Comparison of ENCODE assay signal across 1 fruit fly cellular context in the genomic region with DNA sequence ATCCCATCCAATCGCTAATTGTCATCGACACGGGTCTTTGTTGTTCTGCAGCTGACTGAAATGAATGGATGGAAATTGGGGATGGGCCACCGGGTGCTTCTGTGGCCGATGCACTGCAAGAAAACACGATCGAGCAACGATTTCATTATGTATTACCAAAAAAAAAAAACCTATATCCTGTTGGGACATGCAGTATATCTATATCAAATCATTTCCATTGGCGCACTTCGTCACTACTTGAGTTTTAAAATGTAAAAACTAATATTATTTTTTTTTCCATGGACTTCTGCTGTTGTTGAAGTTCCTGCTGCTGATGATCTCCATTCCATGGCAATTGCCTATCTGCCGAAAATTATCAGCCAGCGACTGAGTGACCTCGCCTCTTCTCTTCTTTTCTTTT.
TF ChIP-seq lines count a peak whose summit lies in the region.

No protein-coding gene starts in this region.

TF ChIP-seq in whole organism, embryonic, 481 proteins besides CTCF, POLR2A, EP300 and RAD21 (continued from another document and continues in another):
- TF ChIP-seq HLH4C (GFP tag; IDR thresholded peaks at IDR 0.05; lab: Robert Waterston, UW; ENCODE audit: partially characterized antibody), result no peak
- no peak for TF ChIP-seq CG6683 (GFP tag; optimal IDR thresholded peaks at IDR 0.05; lab: Kevin White, UChicago)
- no peak for TF ChIP-seq crol (GFP tag; IDR thresholded peaks at IDR 0.05; lab: Robert Waterston, UW)
- peak; percentile 56 for TF ChIP-seq CG10209 (GFP tag; optimal IDR thresholded peaks at IDR 0.05; lab: Kevin White, UChicago)
- TF ChIP-seq ab (GFP tag; optimal IDR thresholded peaks at IDR 0.05; lab: Kevin White, UChicago), result no peak
- no peak for TF ChIP-seq CG6813 (GFP tag; optimal IDR thresholded peaks at IDR 0.05; lab: Kevin White, UChicago)
- TF ChIP-seq CG6765 (GFP tag; optimal IDR thresholded peaks at IDR 0.05; lab: Kevin White, UChicago), result no peak
- peak; percentile 52 for TF ChIP-seq CG3407 (GFP tag; optimal IDR thresholded peaks at IDR 0.05; lab: Kevin White, UChicago)
- peak; percentile 39 to 49 for TF ChIP-seq Pdp1 (GFP tag; optimal IDR thresholded peaks at IDR 0.05; lab: Kevin White, UChicago)
- TF ChIP-seq CG10462 (GFP tag; optimal IDR thresholded peaks at IDR 0.05; lab: Kevin White, UChicago), result no peak
- TF ChIP-seq tup (GFP tag; optimal IDR thresholded peaks at IDR 0.05; lab: Kevin White, UChicago), result no peak
- peak; percentile 63 to 66 for TF ChIP-seq chif (GFP tag; optimal IDR thresholded peaks at IDR 0.05; lab: Kevin White, UChicago)
- TF ChIP-seq da (GFP tag; optimal IDR thresholded peaks at IDR 0.05; lab: Kevin White, UChicago), result no peak
- peak; percentile 41 for TF ChIP-seq CG14710 (tag; optimal IDR thresholded peaks at IDR 0.05; lab: Kevin White, UChicago)
- 0 out of 3 replicates have a peak, but pooled peaks have one; percentile 26 for TF ChIP-seq sr (GFP tag; IDR thresholded peaks at IDR 0.05; lab: Robert Waterston, UW)
- no peak for TF ChIP-seq Nf-YC (tag; optimal IDR thresholded peaks at IDR 0.05; lab: Kevin White, UChicago)
- peak; percentile 23 for TF ChIP-seq kay (GFP tag; optimal IDR thresholded peaks at IDR 0.05; lab: Kevin White, UChicago)
- peak; percentile 68 for TF ChIP-seq ATbp (GFP tag; optimal IDR thresholded peaks at IDR 0.05; lab: Kevin White, UChicago)
- TF ChIP-seq ato (GFP tag; IDR thresholded peaks at IDR 0.05; lab: Robert Waterston, UW; ENCODE audit: partially characterized antibody), result no peak
- no peak for TF ChIP-seq ham (GFP tag; IDR thresholded peaks at IDR 0.05; lab: Robert Waterston, UW)
- TF ChIP-seq CG13775 (GFP tag; optimal IDR thresholded peaks at IDR 0.05; lab: Kevin White, UChicago), result peak; percentile 18
- TF ChIP-seq CG11695 (GFP tag; IDR thresholded peaks at IDR 0.05; lab: Robert Waterston, UW), result peak; percentile 65; the same call in 2 of the 3 replicates
- TF ChIP-seq so (GFP tag; IDR thresholded peaks at IDR 0.05; lab: Robert Waterston, UW), result peak; percentile 76; the same call in 2 of the 3 replicates
- TF ChIP-seq ac (GFP tag; optimal IDR thresholded peaks at IDR 0.05; lab: Kevin White, UChicago), result no peak
- TF ChIP-seq Tbp (GFP tag; optimal IDR thresholded peaks at IDR 0.05; lab: Kevin White, UChicago), result no peak
- TF ChIP-seq CG9609 (GFP tag; optimal IDR thresholded peaks at IDR 0.05; lab: Kevin White, UChicago), result no peak
- TF ChIP-seq sd (tag; optimal IDR thresholded peaks at IDR 0.05; lab: Kevin White, UChicago), result no peak
- TF ChIP-seq br (optimal IDR thresholded peaks at IDR 0.05; lab: Kevin White, UChicago), result no peak
- peak; percentile 54 for TF ChIP-seq Oli (tag; optimal IDR thresholded peaks at IDR 0.05; lab: Kevin White, UChicago)
- TF ChIP-seq Fer1 (GFP tag; optimal IDR thresholded peaks at IDR 0.05; lab: Kevin White, UChicago), result no peak
- no peak for TF ChIP-seq Scr (GFP tag; IDR thresholded peaks at IDR 0.05; lab: Robert Waterston, UW; ENCODE audit: partially characterized antibody)
- TF ChIP-seq CG2889 (GFP tag; IDR thresholded peaks at IDR 0.05; lab: Robert Waterston, UW), result no peak
- TF ChIP-seq ara (GFP tag; IDR thresholded peaks at IDR 0.05; lab: Robert Waterston, UW), result peak; percentile 86
- peak; percentile 35; the same call in 1 of the 2 replicates for TF ChIP-seq NFAT (GFP tag; IDR thresholded peaks at IDR 0.05; lab: Robert Waterston, UW)
- peak; percentile 6 for TF ChIP-seq CG18764 (GFP tag; optimal IDR thresholded peaks at IDR 0.05; lab: Kevin White, UChicago)
- peak; percentile 94 for TF ChIP-seq Ets65A (GFP tag; lab: Kevin White, UChicago)
- peak; percentile 16 for TF ChIP-seq CG12236 (GFP tag; optimal IDR thresholded peaks at IDR 0.05; lab: Kevin White, UChicago)
- peak; percentile 65; the same call in 2 of the 3 replicates for TF ChIP-seq Optix (GFP tag; IDR thresholded peaks at IDR 0.05; lab: Robert Waterston, UW)
- no peak for TF ChIP-seq ash1 (GFP tag; optimal IDR thresholded peaks at IDR 0.05; lab: Kevin White, UChicago)
- peak; percentile 23 for TF ChIP-seq Nf-YB (GFP tag; optimal IDR thresholded peaks at IDR 0.05; lab: Kevin White, UChicago)
- peak; percentile 68 for TF ChIP-seq ssp (GFP tag; IDR thresholded peaks at IDR 0.05; lab: Robert Waterston, UW)
- TF ChIP-seq CG3838 (GFP tag; optimal IDR thresholded peaks at IDR 0.05; lab: Kevin White, UChicago), result no peak
- no peak for TF ChIP-seq Atf6 (GFP tag; IDR thresholded peaks at IDR 0.05; lab: Robert Waterston, UW)
- TF ChIP-seq CG15269 (tag; optimal IDR thresholded peaks at IDR 0.05; lab: Kevin White, UChicago), result peak; percentile 31
- TF ChIP-seq CG16815 (GFP tag; optimal IDR thresholded peaks at IDR 0.05; lab: Kevin White, UChicago), result peak; percentile 29
- TF ChIP-seq dmrt11E (tag; optimal IDR thresholded peaks at IDR 0.05; lab: Kevin White, UChicago), result peak; percentile 56
- TF ChIP-seq CG10366 (GFP tag; IDR thresholded peaks at IDR 0.05; lab: Robert Waterston, UW), result peak; percentile 67
- no peak for TF ChIP-seq kah (GFP tag; optimal IDR thresholded peaks at IDR 0.05; lab: Kevin White, UChicago)
- no peak for TF ChIP-seq MESR4 (GFP tag; optimal IDR thresholded peaks at IDR 0.05; lab: Kevin White, UChicago)
- no peak for TF ChIP-seq lbe (GFP tag; optimal IDR thresholded peaks at IDR 0.05; lab: Kevin White, UChicago)
- peak; percentile 61 for TF ChIP-seq CG12391 (tag; optimal IDR thresholded peaks at IDR 0.05; lab: Kevin White, UChicago)
- TF ChIP-seq CG3995 (GFP tag; optimal IDR thresholded peaks at IDR 0.05; lab: Kevin White, UChicago), result no peak
- no peak for TF ChIP-seq al (GFP tag; IDR thresholded peaks at IDR 0.05; lab: Robert Waterston, UW)
- no peak for TF ChIP-seq CG8281 (tag; optimal IDR thresholded peaks at IDR 0.05; lab: Kevin White, UChicago)
- peak; percentile 86 for TF ChIP-seq zfh1 (GFP tag; IDR thresholded peaks at IDR 0.05; lab: Robert Waterston, UW)
- no peak for TF ChIP-seq Opbp (GFP tag; IDR thresholded peaks at IDR 0.05; lab: Robert Waterston, UW; ENCODE audit: partially characterized antibody)
- TF ChIP-seq trem (tag; optimal IDR thresholded peaks at IDR 0.05; lab: Kevin White, UChicago), result no peak
- peak; percentile 12 for TF ChIP-seq her (GFP tag; optimal IDR thresholded peaks at IDR 0.05; lab: Kevin White, UChicago)
- TF ChIP-seq Fer3 (tag; optimal IDR thresholded peaks at IDR 0.05; lab: Kevin White, UChicago), result no peak
- TF ChIP-seq Xrp1 (GFP tag; IDR thresholded peaks at IDR 0.05; lab: Robert Waterston, UW), result peak; percentile 83
- peak; percentile 45 for TF ChIP-seq CG10267 (tag; optimal IDR thresholded peaks at IDR 0.05; lab: Kevin White, UChicago)
- TF ChIP-seq twi (tag; optimal IDR thresholded peaks at IDR 0.05; lab: Kevin White, UChicago), result no peak
- TF ChIP-seq HLHmδ (GFP tag; optimal IDR thresholded peaks at IDR 0.05; lab: Kevin White, UChicago), result no peak
- 0 out of 2 replicates have a peak, but pooled peaks have one; percentile 29 for TF ChIP-seq gt (GFP tag; IDR thresholded peaks at IDR 0.05; lab: Robert Waterston, UW)
- no peak for TF ChIP-seq CG34224 (GFP tag; IDR thresholded peaks at IDR 0.05; lab: Robert Waterston, UW; ENCODE audit: partially characterized antibody)
- no peak for TF ChIP-seq emc (GFP tag; optimal IDR thresholded peaks at IDR 0.05; lab: Kevin White, UChicago)
- TF ChIP-seq Sox100B (GFP tag; optimal IDR thresholded peaks at IDR 0.05; lab: Kevin White, UChicago), result peak; percentile 51
- no peak for TF ChIP-seq NK7.1 (GFP tag; optimal IDR thresholded peaks at IDR 0.05; lab: Kevin White, UChicago)
- no peak for TF ChIP-seq Neu2 (GFP tag; optimal IDR thresholded peaks at IDR 0.05; lab: Kevin White, UChicago; ENCODE audit: borderline replicate concordance)
- TF ChIP-seq zf30C (GFP tag; optimal IDR thresholded peaks at IDR 0.05; lab: Kevin White, UChicago), result no peak
- no peak for TF ChIP-seq Kr (GFP tag; optimal IDR thresholded peaks at IDR 0.05; lab: Kevin White, UChicago)
- peak; percentile 36; the same call in 1 of the 3 replicates for TF ChIP-seq Aef1 (GFP tag; IDR thresholded peaks at IDR 0.05; lab: Robert Waterston, UW)
- TF ChIP-seq Hsf (GFP tag; optimal IDR thresholded peaks at IDR 0.05; lab: Kevin White, UChicago), result peak; percentile 61
- no peak for TF ChIP-seq fd3F (GFP tag; optimal IDR thresholded peaks at IDR 0.05; lab: Kevin White, UChicago)
- TF ChIP-seq mld (GFP tag; IDR thresholded peaks at IDR 0.05; lab: Robert Waterston, UW; ENCODE audit: partially characterized antibody), result no peak
- TF ChIP-seq PHDP (tag; optimal IDR thresholded peaks at IDR 0.05; lab: Kevin White, UChicago), result peak; percentile 47
- TF ChIP-seq CG14860 (GFP tag; IDR thresholded peaks at IDR 0.05; lab: Robert Waterston, UW; ENCODE audit: partially characterized antibody), result no peak
- no peak for TF ChIP-seq CG17912 (GFP tag; optimal IDR thresholded peaks at IDR 0.05; lab: Kevin White, UChicago)
- peak; percentile 82 for TF ChIP-seq CG6689 (GFP tag; IDR thresholded peaks at IDR 0.05; lab: Robert Waterston, UW)
- no peak for TF ChIP-seq cwo (GFP tag; optimal IDR thresholded peaks at IDR 0.05; lab: Kevin White, UChicago)
- TF ChIP-seq tap (tag; optimal IDR thresholded peaks at IDR 0.05; lab: Kevin White, UChicago), result no peak
- no peak for TF ChIP-seq CG1233 (GFP tag; optimal IDR thresholded peaks at IDR 0.05; lab: Kevin White, UChicago)
- no peak for TF ChIP-seq nom (GFP tag; optimal IDR thresholded peaks at IDR 0.05; lab: Kevin White, UChicago)
- no peak for TF ChIP-seq fu2 (GFP tag; optimal IDR thresholded peaks at IDR 0.05; lab: Kevin White, UChicago)
- no peak for TF ChIP-seq aop (GFP tag; IDR thresholded peaks at IDR 0.05; lab: Robert Waterston, UW)
- peak; percentile 62 for TF ChIP-seq seq (GFP tag; IDR thresholded peaks at IDR 0.05; lab: Robert Waterston, UW)
- no peak for TF ChIP-seq mirr (GFP tag; optimal IDR thresholded peaks at IDR 0.05; lab: Kevin White, UChicago)
- TF ChIP-seq CG17802 (tag; optimal IDR thresholded peaks at IDR 0.05; lab: Kevin White, UChicago), result no peak
- TF ChIP-seq cg (GFP tag; optimal IDR thresholded peaks at IDR 0.05; lab: Kevin White, UChicago), result no peak
- peak; percentile 56 for TF ChIP-seq CG8388 (GFP tag; optimal IDR thresholded peaks at IDR 0.05; lab: Kevin White, UChicago)
- peak; percentile 75 for TF ChIP-seq ranshi (GFP tag; IDR thresholded peaks at IDR 0.05; lab: Robert Waterston, UW)
- TF ChIP-seq CG9727 (GFP tag; optimal IDR thresholded peaks at IDR 0.05; lab: Kevin White, UChicago), result peak; percentile 23
- TF ChIP-seq gfzf (GFP tag; optimal IDR thresholded peaks at IDR 0.05; lab: Kevin White, UChicago), result no peak
- TF ChIP-seq sna (GFP tag; IDR thresholded peaks at IDR 0.05; lab: Robert Waterston, UW; ENCODE audit: partially characterized antibody), result no peak
- TF ChIP-seq tgo (GFP tag; IDR thresholded peaks at IDR 0.05; lab: Robert Waterston, UW), result peak; percentile 70
- no peak for TF ChIP-seq CG10147 (GFP tag; optimal IDR thresholded peaks at IDR 0.05; lab: Kevin White, UChicago)
- TF ChIP-seq Sox102F (GFP tag; optimal IDR thresholded peaks at IDR 0.05; lab: Kevin White, UChicago), result peak; percentile 70
- no peak for TF ChIP-seq CG12104 (GFP tag; optimal IDR thresholded peaks at IDR 0.05; lab: Kevin White, UChicago)
- no peak for TF ChIP-seq prd (optimal IDR thresholded peaks at IDR 0.05; lab: Kevin White, UChicago)
- TF ChIP-seq prd (GFP tag; IDR thresholded peaks at IDR 0.05; lab: Robert Waterston, UW), result peak; percentile 82
- no peak for TF ChIP-seq Dll (GFP tag; IDR thresholded peaks at IDR 0.05; lab: Robert Waterston, UW; ENCODE audit: partially characterized antibody)
- TF ChIP-seq org-1 (GFP tag; optimal IDR thresholded peaks at IDR 0.05; lab: Kevin White, UChicago), result peak; percentile 44
- peak; percentile 74 for TF ChIP-seq lmd (GFP tag; IDR thresholded peaks at IDR 0.05; lab: Robert Waterston, UW)
- TF ChIP-seq CG12942 (GFP tag; optimal IDR thresholded peaks at IDR 0.05; lab: Kevin White, UChicago), result peak; percentile 31
- no peak for TF ChIP-seq CG31388 (GFP tag; optimal IDR thresholded peaks at IDR 0.05; lab: Kevin White, UChicago)
- no peak for TF ChIP-seq MTF-1 (GFP tag; optimal IDR thresholded peaks at IDR 0.05; lab: Kevin White, UChicago; ENCODE audit: borderline replicate concordance)
- no peak for TF ChIP-seq fd102C (GFP tag; optimal IDR thresholded peaks at IDR 0.05; lab: Kevin White, UChicago)
- no peak for TF ChIP-seq bigmax (GFP tag; optimal IDR thresholded peaks at IDR 0.05; lab: Kevin White, UChicago)
- TF ChIP-seq vnd (GFP tag; IDR thresholded peaks at IDR 0.05; lab: Robert Waterston, UW; ENCODE audit: partially characterized antibody), result no peak
- no peak for TF ChIP-seq run (tag; optimal IDR thresholded peaks at IDR 0.05; lab: Kevin White, UChicago)
- peak; percentile 46; the same call in 1 of the 2 replicates for TF ChIP-seq E2f2 (GFP tag; IDR thresholded peaks at IDR 0.05; lab: Robert Waterston, UW)
- peak; percentile 39 for TF ChIP-seq Side (GFP tag; optimal IDR thresholded peaks at IDR 0.05; lab: Kevin White, UChicago)
- TF ChIP-seq pita (GFP tag; optimal IDR thresholded peaks at IDR 0.05; lab: Kevin White, UChicago), result no peak
- peak; percentile 56; the same call in 1 of the 2 replicates for TF ChIP-seq Nf-YA (GFP tag; IDR thresholded peaks at IDR 0.05; lab: Robert Waterston, UW)
- no peak for TF ChIP-seq CG15479 (GFP tag; optimal IDR thresholded peaks at IDR 0.05; lab: Kevin White, UChicago)
- no peak for TF ChIP-seq stwl (tag; optimal IDR thresholded peaks at IDR 0.05; lab: Kevin White, UChicago)
- no peak for TF ChIP-seq D19B (GFP tag; optimal IDR thresholded peaks at IDR 0.05; lab: Kevin White, UChicago)
- TF ChIP-seq pzg (GFP tag; optimal IDR thresholded peaks at IDR 0.05; lab: Kevin White, UChicago), result no peak
- no peak for TF ChIP-seq CG30020 (tag; optimal IDR thresholded peaks at IDR 0.05; lab: Kevin White, UChicago)
- TF ChIP-seq fru (optimal IDR thresholded peaks at IDR 0.05; lab: Kevin White, UChicago), result no peak
- peak; percentile 65 for TF ChIP-seq nmo (GFP tag; optimal IDR thresholded peaks at IDR 0.05; lab: Kevin White, UChicago)
- no peak for TF ChIP-seq CG1832 (GFP tag; optimal IDR thresholded peaks at IDR 0.05; lab: Kevin White, UChicago)
- TF ChIP-seq dysf (GFP tag; IDR thresholded peaks at IDR 0.05; lab: Robert Waterston, UW), result peak; percentile 80
- TF ChIP-seq CG2875 (GFP tag; optimal IDR thresholded peaks at IDR 0.05; lab: Kevin White, UChicago), result peak; percentile 53
- no peak for TF ChIP-seq CG7372 (GFP tag; IDR thresholded peaks at IDR 0.05; lab: Robert Waterston, UW)
- peak; percentile 22 for TF ChIP-seq bab2 (GFP tag; optimal IDR thresholded peaks at IDR 0.05; lab: Kevin White, UChicago)
- 0 out of 3 replicates have a peak, but pooled peaks have one; percentile 53 for TF ChIP-seq CG3726 (GFP tag; IDR thresholded peaks at IDR 0.05; lab: Robert Waterston, UW)
- TF ChIP-seq Lim3 (GFP tag; IDR thresholded peaks at IDR 0.05; lab: Robert Waterston, UW), result no peak
- TF ChIP-seq CG31441 (GFP tag; IDR thresholded peaks at IDR 0.05; lab: Robert Waterston, UW), result peak; percentile 65
